Fruit fly (Drosophila melanogaster): ENCODE results near the gene Phf7.
"Not testable (repeated sequence)": the region's sequence is repeated elsewhere in the genome, so short reads cannot be mapped to it uniquely, and the experiment has no call there.

DNA sequence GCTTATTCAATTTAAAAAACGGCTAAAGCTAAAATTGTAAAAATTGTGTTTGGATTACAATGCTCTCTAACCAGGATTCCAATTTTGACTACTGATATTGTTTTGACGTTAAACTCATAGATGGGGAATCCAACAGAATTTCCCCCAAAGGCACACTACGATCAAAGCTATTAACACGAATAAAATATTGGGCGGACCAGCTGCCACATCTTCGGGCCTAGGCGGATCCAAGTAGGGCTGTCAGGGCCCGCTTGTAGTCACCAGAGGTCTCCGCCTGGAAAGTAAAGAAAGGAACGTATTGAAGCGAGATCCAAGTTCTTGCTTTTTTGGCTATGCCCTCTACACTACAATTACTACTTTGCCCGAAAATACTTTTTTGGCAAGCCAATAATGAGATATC, 12.9 kb upstream of the Phf7 start, which contains the start of gene Sdic1:
- not testable (repeated sequence) for TF ChIP-seq CG12768 (GFP tag; optimal IDR thresholded peaks at IDR 0.05); cnc (optimal IDR thresholded peaks at IDR 0.05); Hr96 (GFP tag; optimal IDR thresholded peaks at IDR 0.05); Crg-1 (GFP tag; optimal IDR thresholded peaks at IDR 0.05)
